Worm (Caenorhabditis elegans) whole organism, L2 larva: ENCODE measurements around the gene C44H4.6.

Source experiments
- C34F6.9 ChIP-seq: fragments of 150-350 bp; optimal IDR thresholded peaks from 2 replicates; lab custom pipeline; 2014; ENCODE audit warnings: missing biosample characterization, missing genetic modification characterization
- F13H6.1 ChIP-seq: sonication (generic microtip); optimal IDR thresholded peaks from 2 replicates; lab custom pipeline; 2016; ENCODE audit warnings: missing genetic modification characterization, missing compliant biosample characterization
- R02D3.7 ChIP-seq: fragments of 150-350 bp; optimal IDR thresholded peaks from 2 replicates; lab custom pipeline; 2014; ENCODE audit warnings: missing biosample characterization, missing genetic modification characterization
- Y55F3AM.14 ChIP-seq: fragments of 200-800 bp; sonication (Bioruptor generic); optimal IDR thresholded peaks from 2 replicates; lab custom pipeline; 2018; ENCODE audit warnings: mild to moderate bottlenecking, missing genetic modification characterization, missing compliant biosample characterization
- alr-1 ChIP-seq: fragments of 150-350 bp; optimal IDR thresholded peaks from 2 replicates; lab custom pipeline; 2014; ENCODE audit warnings: missing biosample characterization, missing genetic modification characterization
- ama-1 ChIP-seq: fragments of 150-350 bp; optimal IDR thresholded peaks from 2 replicates; lab custom pipeline; 2018; ENCODE audit warnings: inconsistent platforms
- blmp-1 ChIP-seq: sonication (generic microtip); optimal IDR thresholded peaks from 2 replicates; lab custom pipeline; 2017; ENCODE audit warnings: missing genetic modification characterization, mild to moderate bottlenecking, missing compliant biosample characterization, antibody characterized with exemption, moderate library complexity; ENCODE audit not compliant: insufficient read depth
- ceh-16 ChIP-seq: fragments of 150-350 bp; optimal IDR thresholded peaks from 2 replicates; lab custom pipeline; 2014; ENCODE audit warnings: missing biosample characterization, missing genetic modification characterization
- ceh-82 ChIP-seq: fragments of 150-350 bp; optimal IDR thresholded peaks from 2 replicates; lab custom pipeline; 2014; ENCODE audit warnings: missing biosample characterization, missing genetic modification characterization
- crh-2 ChIP-seq: sonication (generic microtip); optimal IDR thresholded peaks from 2 replicates; lab custom pipeline; 2017; ENCODE audit warnings: missing biosample characterization, missing genetic modification characterization
- egl-27 ChIP-seq: sonication (generic microtip); optimal IDR thresholded peaks from 3 replicates; lab custom pipeline; 2017; ENCODE audit warnings: missing biosample characterization, missing genetic modification reagents, missing genetic modification characterization
- elt-3 ChIP-seq: sonication (generic microtip); optimal IDR thresholded peaks from 2 replicates; lab custom pipeline; 2017; ENCODE audit warnings: missing biosample characterization, missing genetic modification characterization
- gmeb-1 ChIP-seq: fragments of 150-350 bp; optimal IDR thresholded peaks from 2 replicates; lab custom pipeline; 2014; ENCODE audit warnings: missing biosample characterization, missing genetic modification characterization
- lin-13 ChIP-seq: fragments of 150-350 bp; optimal IDR thresholded peaks from 2 replicates; lab custom pipeline; 2014; ENCODE audit warnings: missing biosample characterization, missing genetic modification reagents, missing genetic modification characterization
- lsy-2 ChIP-seq, 2 experiments: fragments of 150-350 bp in 1 of 2; sonication (generic microtip) in 1 of 2; optimal IDR thresholded peaks; 2 replicates each; lab custom pipeline; 2014 to 2017; ENCODE audit warnings: missing biosample characterization in 2 of 2, missing genetic modification characterization in 2 of 2
- mab-5 ChIP-seq: fragments of 150-350 bp; optimal IDR thresholded peaks from 2 replicates; lab custom pipeline; 2014; ENCODE audit warnings: missing biosample characterization, missing genetic modification characterization
- nhr-10 ChIP-seq: sonication (generic microtip); optimal IDR thresholded peaks from 2 replicates; lab custom pipeline; 2017; ENCODE audit warnings: missing biosample characterization, missing genetic modification characterization
- nhr-11 ChIP-seq: fragments of 150-350 bp; optimal IDR thresholded peaks from 2 replicates; lab custom pipeline; 2014; ENCODE audit warnings: missing biosample characterization, missing genetic modification characterization
- nhr-12 ChIP-seq: fragments of 150-350 bp; optimal IDR thresholded peaks from 2 replicates; lab custom pipeline; 2014; ENCODE audit warnings: missing biosample characterization, missing genetic modification characterization
- nhr-21 ChIP-seq: fragments of 150-350 bp; optimal IDR thresholded peaks from 2 replicates; lab custom pipeline; 2014; ENCODE audit warnings: missing biosample characterization, missing genetic modification characterization
- nhr-23 ChIP-seq: fragments of 150-350 bp; optimal IDR thresholded peaks from 2 replicates; lab custom pipeline; 2014; ENCODE audit warnings: missing biosample characterization, missing genetic modification reagents, missing genetic modification characterization
- nhr-237 ChIP-seq: fragments of 150-350 bp; optimal IDR thresholded peaks from 2 replicates; lab custom pipeline; 2014; ENCODE audit warnings: missing biosample characterization, missing genetic modification characterization
- nhr-25 ChIP-seq: fragments of 150-350 bp; sonication (generic microtip); optimal IDR thresholded peaks from 3 replicates; lab custom pipeline; 2014; ENCODE audit warnings: missing biosample characterization, missing genetic modification characterization
- nhr-6 ChIP-seq: fragments of 150-350 bp; optimal IDR thresholded peaks from 2 replicates; lab custom pipeline; 2014; ENCODE audit warnings: missing biosample characterization, missing genetic modification characterization
- nhr-77 ChIP-seq: fragments of 150-350 bp; optimal IDR thresholded peaks from 2 replicates; lab custom pipeline; 2014; ENCODE audit warnings: missing biosample characterization, missing genetic modification characterization
- peb-1 ChIP-seq: fragments of 150-350 bp; optimal IDR thresholded peaks from 2 replicates; lab custom pipeline; 2014; ENCODE audit warnings: missing biosample characterization, missing genetic modification characterization
- sem-4 ChIP-seq: fragments of 150-350 bp; optimal IDR thresholded peaks from 2 replicates; lab custom pipeline; 2014; ENCODE audit warnings: missing biosample characterization, missing genetic modification reagents, missing genetic modification characterization
- skn-1 ChIP-seq: sonication (generic microtip); optimal IDR thresholded peaks from 2 replicates; lab custom pipeline; 2017; ENCODE audit warnings: missing biosample characterization, missing genetic modification characterization
- sma-3 ChIP-seq: sonication (generic microtip); optimal IDR thresholded peaks from 2 replicates; lab custom pipeline; 2016; ENCODE audit warnings: missing genetic modification reagents, missing genetic modification characterization, missing compliant biosample characterization
- sma-9 ChIP-seq, 2 experiments: fragments of 150-350 bp in 1 of 2; sonication (generic microtip) in 1 of 2; optimal IDR thresholded peaks; 2 replicates each; lab custom pipeline; 2014 to 2016; ENCODE audit warnings: missing genetic modification characterization in 2 of 2, mild to moderate bottlenecking in 1 of 2, missing biosample characterization in 1 of 2, missing compliant biosample characterization in 1 of 2, missing genetic modification reagents in 1 of 2, moderate library complexity in 1 of 2
- snpc-4 ChIP-seq: fragments of 150-350 bp; optimal IDR thresholded peaks from 2 replicates; lab custom pipeline; 2014; ENCODE audit warnings: missing biosample characterization, missing genetic modification characterization
- unc-39 ChIP-seq: fragments of 150-350 bp; optimal IDR thresholded peaks from 2 replicates; lab custom pipeline; 2014; ENCODE audit warnings: missing biosample characterization, missing genetic modification characterization
- unc-55 ChIP-seq: fragments of 150-350 bp; sonication (generic microtip); optimal IDR thresholded peaks from 3 replicates; lab custom pipeline; 2014; ENCODE audit warnings: missing biosample characterization, missing genetic modification reagents, missing genetic modification characterization
- unc-62 ChIP-seq: fragments of 150-350 bp; optimal IDR thresholded peaks from 2 replicates; lab custom pipeline; 2014; ENCODE audit warnings: missing biosample characterization, missing genetic modification reagents, missing genetic modification characterization
- ztf-1 ChIP-seq: fragments of 200-800 bp; sonication (Bioruptor generic); conservative IDR thresholded peaks from 2 replicates; pipeline ENCODE4 v1.3.6; 2022; ENCODE audit warnings: missing genetic modification characterization, missing compliant biosample characterization
- ztf-11 ChIP-seq: sonication (generic microtip); optimal IDR thresholded peaks from 2 replicates; lab custom pipeline; 2017; ENCODE audit warnings: missing biosample characterization, missing genetic modification characterization
- ztf-4 ChIP-seq: fragments of 150-350 bp; optimal IDR thresholded peaks from 2 replicates; lab custom pipeline; 2014; ENCODE audit warnings: missing biosample characterization, missing genetic modification characterization

C44H4.6 gene

DNA sequence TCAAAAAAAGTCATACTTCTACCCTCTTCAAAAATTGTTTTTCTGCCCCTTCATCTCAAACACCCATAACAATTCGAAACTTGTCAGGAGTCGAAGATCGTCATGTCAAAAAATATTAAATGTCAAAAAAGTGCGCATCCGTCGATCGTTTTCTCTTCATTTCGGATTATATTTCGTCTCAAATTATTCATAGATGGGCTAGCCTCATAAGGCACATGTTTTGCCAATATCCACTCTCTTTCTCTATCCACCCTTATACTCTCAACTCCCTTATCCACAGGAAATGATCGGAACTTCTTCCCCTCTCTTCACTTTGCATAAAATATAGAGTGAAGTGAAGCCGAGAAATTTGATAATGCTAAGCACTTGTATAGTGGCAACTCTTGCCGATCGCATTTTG, 34.5 kb upstream of the C44H4.6 start:
- TF ChIP-seq C34F6.9 (tag; lab: Kevin White, UChicago) (no peak), sma-9 (GFP tag; optimal IDR thresholded peaks at IDR 0.05; lab: Kevin White, UChicago) (peak; percentile 8), sma-9 (tag; optimal IDR thresholded peaks at IDR 0.05; lab: Kevin White, UChicago) (no peak)

ce11 chrX:14628816-14629215, 29.7 kb upstream of the C44H4.6 start, which contains the start of gene F54E4.2:
Gene F54E4.2 (minus strand): TSS chrX:14628916.
- TF ChIP-seq ceh-16 (tag; lab: Kevin White, UChicago): no peak
- TF ChIP-seq sma-9 (GFP tag; optimal IDR thresholded peaks at IDR 0.05; lab: Kevin White, UChicago): no peak
- TF ChIP-seq sma-9 (tag; optimal IDR thresholded peaks at IDR 0.05; lab: Kevin White, UChicago): no peak
- TF ChIP-seq ztf-1 (GFP tag; lab: Robert Waterston, UW): no peak
- TF ChIP-seq peb-1 (tag; lab: Kevin White, UChicago): no peak
- TF ChIP-seq ceh-82 (tag; lab: Kevin White, UChicago): no peak
- TF ChIP-seq nhr-6: no peak
- TF ChIP-seq egl-27: no peak
- no peak for TF ChIP-seq unc-39 (tag; lab: Kevin White, UChicago)
- TF ChIP-seq nhr-23 (tag; lab: Kevin White, UChicago): no peak
- TF ChIP-seq nhr-10 (tag; lab: Kevin White, UChicago): no peak
- no peak for TF ChIP-seq alr-1 (tag; lab: Kevin White, UChicago)
- no peak for TF ChIP-seq mab-5 (tag; lab: Kevin White, UChicago)
- no peak for TF ChIP-seq lsy-2 (tag; optimal IDR thresholded peaks at IDR 0.05; lab: Kevin White, UChicago)
- TF ChIP-seq nhr-237: no peak
- no peak for TF ChIP-seq sem-4
- no peak for TF ChIP-seq nhr-12 (tag; lab: Kevin White, UChicago)
- TF ChIP-seq crh-2: no peak
- no peak for TF ChIP-seq nhr-25 (tag; lab: Kevin White, UChicago)

DNA sequence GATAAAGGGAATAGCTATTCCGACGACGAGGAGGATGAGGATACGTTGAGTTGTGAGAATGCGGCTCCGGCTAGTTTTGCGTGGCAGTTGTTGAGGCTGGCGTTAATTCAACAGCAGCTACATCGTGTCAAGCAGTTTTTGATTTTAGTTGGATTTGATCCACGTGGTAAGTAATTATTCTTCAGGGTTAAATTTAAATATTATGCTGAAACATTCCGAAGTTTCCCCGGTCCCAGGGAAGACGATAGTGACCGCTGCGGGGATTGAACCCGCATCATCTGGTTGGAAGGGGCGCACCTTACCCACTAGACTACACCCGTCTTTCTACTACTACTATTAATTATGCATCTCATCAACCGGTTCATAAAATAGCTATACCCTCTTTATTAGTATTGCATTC, 22.1 kb upstream of the C44H4.6 start:
- TF ChIP-seq nhr-11 (tag; lab: Kevin White, UChicago) (no peak), unc-55 (GFP tag; lab: Kevin White, UChicago) (no peak), skn-1 (no peak), nhr-23 (tag; lab: Kevin White, UChicago) (no peak), C34F6.9 (tag; lab: Kevin White, UChicago) (no peak), lin-13 (GFP tag; lab: Kevin White, UChicago) (no peak), unc-39 (tag; lab: Kevin White, UChicago) (no peak), ztf-1 (GFP tag; lab: Robert Waterston, UW) (no peak), R02D3.7 (tag; lab: Kevin White, UChicago) (no peak), ztf-11 (tag; lab: Kevin White, UChicago) (no peak), Y55F3AM.14 (GFP tag; lab: Kevin White, UChicago) (no peak), ztf-4 (tag; lab: Kevin White, UChicago) (no peak), ama-1 (no peak), elt-3 (tag; lab: Kevin White, UChicago) (no peak), nhr-6 (no peak), sma-9 (GFP tag; optimal IDR thresholded peaks at IDR 0.05; lab: Kevin White, UChicago) (no peak), sma-9 (tag; optimal IDR thresholded peaks at IDR 0.05; lab: Kevin White, UChicago) (no peak), mab-5 (tag; lab: Kevin White, UChicago) (no peak), blmp-1 (tag; lab: Kevin White, UChicago) (no peak)

ce11 chrX:14611074-14611473, 11.9 kb upstream of the C44H4.6 start, which contains the start of gene rbc-1:
Gene rbc-1 (plus strand): TSS chrX:14611374.
- TF ChIP-seq sma-3 (GFP tag; lab: Kevin White, UChicago): no peak
- TF ChIP-seq nhr-77: no peak
- no peak for TF ChIP-seq skn-1
- no peak for TF ChIP-seq F13H6.1 (tag; lab: Kevin White, UChicago)
- no peak for TF ChIP-seq ceh-82 (tag; lab: Kevin White, UChicago)
- TF ChIP-seq gmeb-1 (tag; lab: Kevin White, UChicago): no peak
- TF ChIP-seq nhr-21: no peak
- TF ChIP-seq Y55F3AM.14 (GFP tag; lab: Kevin White, UChicago): no peak
- no peak for TF ChIP-seq ztf-1 (GFP tag; lab: Robert Waterston, UW)
- no peak for TF ChIP-seq ztf-4 (tag; lab: Kevin White, UChicago)
- no peak for TF ChIP-seq ztf-11 (tag; lab: Kevin White, UChicago)
- no peak for TF ChIP-seq nhr-10 (tag; lab: Kevin White, UChicago)
- TF ChIP-seq sem-4: no peak
- no peak for TF ChIP-seq unc-62
- no peak for TF ChIP-seq nhr-6
- no peak for TF ChIP-seq nhr-25 (tag; lab: Kevin White, UChicago)
- TF ChIP-seq nhr-237: no peak
- no peak for TF ChIP-seq snpc-4 (tag; lab: Kevin White, UChicago)
- TF ChIP-seq alr-1 (tag; lab: Kevin White, UChicago): no peak
- TF ChIP-seq unc-55 (GFP tag; lab: Kevin White, UChicago): no peak
